Worm (Caenorhabditis elegans) whole organism, midembryonic: ENCODE data around the gene hpd-1.
A peak's percentile ranks its signal among the peaks of the same experiment; 100 is the strongest.

Source experiments
- T22C8.4 ChIP-seq: fragments of 200-800 bp; sonication (Bioruptor generic); IDR thresholded peaks from 2 replicates; pipeline ENCODE4 v1.3.6; 2022; ENCODE audit warnings: missing genetic modification characterization, missing compliant biosample characterization
- cog-1 ChIP-seq: sonication (generic microtip); optimal IDR thresholded peaks from 2 replicates; lab custom pipeline; 2016; ENCODE audit warnings: missing genetic modification characterization, missing compliant biosample characterization
- flt-1 ChIP-seq: fragments of 200-800 bp; sonication (Bioruptor generic); IDR thresholded peaks from 2 replicates; pipeline ENCODE4 v1.3.6; 2022; ENCODE audit warnings: missing genetic modification characterization, missing compliant biosample characterization
- klf-2 ChIP-seq: fragments of 200-800 bp; sonication (Bioruptor generic); conservative IDR thresholded peaks from 2 replicates; pipeline ENCODE4 v1.3.6; 2022; ENCODE audit warnings: missing genetic modification reagents, missing genetic modification characterization, missing compliant biosample characterization
- med-1 ChIP-seq: sonication (generic microtip); optimal IDR thresholded peaks from 2 replicates; lab custom pipeline; 2017; ENCODE audit warnings: missing genetic modification characterization, mild to moderate bottlenecking, missing compliant biosample characterization, antibody characterized with exemption, missing genetic modification reagents; ENCODE audit not compliant: insufficient read depth
- ref-1 ChIP-seq: fragments of 200-800 bp; sonication (Bioruptor generic); conservative IDR thresholded peaks from 2 replicates; pipeline ENCODE4 v1.3.6; 2022; ENCODE audit warnings: missing genetic modification reagents, missing genetic modification characterization, missing compliant biosample characterization
- tab-1 ChIP-seq: fragments of 200-800 bp; sonication (Bioruptor generic); IDR thresholded peaks from 2 replicates; pipeline ENCODE4 v1.3.6; 2022; ENCODE audit warnings: missing genetic modification characterization, missing compliant biosample characterization
- ztf-23 ChIP-seq: fragments of 200-800 bp; sonication (Bioruptor generic); IDR thresholded peaks from 2 replicates; pipeline ENCODE4 v1.3.6; 2022; ENCODE audit warnings: missing genetic modification reagents, missing genetic modification characterization, missing compliant biosample characterization
- ztf-29 ChIP-seq: fragments of 200-800 bp; sonication (Bioruptor generic); IDR thresholded peaks from 2 replicates; pipeline ENCODE4 v1.3.6; 2022; ENCODE audit warnings: missing genetic modification reagents, missing genetic modification characterization, missing compliant biosample characterization

The hpd-1 gene

DNA sequence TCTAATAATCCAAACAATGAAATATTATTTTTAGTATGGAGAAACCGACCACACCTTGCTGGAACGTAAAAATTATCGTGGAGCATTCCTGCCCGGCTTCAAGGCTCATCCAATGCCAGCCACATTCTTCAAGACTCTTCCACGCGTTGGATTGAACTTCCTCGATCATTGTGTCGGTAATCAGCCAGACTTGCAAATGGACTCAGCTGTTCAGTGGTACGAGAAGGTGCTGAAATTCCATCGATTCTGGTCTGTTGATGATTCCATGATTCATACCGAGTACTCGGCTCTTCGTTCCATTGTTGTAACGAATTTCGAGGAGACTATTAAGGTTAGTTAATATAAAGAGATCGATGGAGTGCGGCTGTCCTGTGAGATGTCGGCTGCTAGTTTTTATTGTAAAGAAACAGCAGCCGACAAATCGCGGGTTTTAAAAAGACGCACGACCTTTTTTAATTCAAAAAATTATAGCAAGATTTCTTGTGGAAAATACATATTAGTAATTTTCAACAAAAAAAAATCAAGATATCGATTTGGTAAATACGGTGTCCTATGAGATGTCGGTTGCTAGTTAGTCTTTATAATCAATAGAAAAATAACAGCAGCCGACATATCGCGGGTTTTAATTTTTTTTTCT is 879 bp downstream of the hpd-1 start:
- no peak for TF ChIP-seq ztf-29 (GFP tag; lab: Robert Waterston, UW)
- no peak for TF ChIP-seq ref-1 (GFP tag; lab: Robert Waterston, UW)
- no peak for TF ChIP-seq ztf-23 (GFP tag; lab: Robert Waterston, UW)
- no peak for TF ChIP-seq klf-2 (GFP tag; lab: Robert Waterston, UW)
- TF ChIP-seq cog-1 (tag; lab: Kevin White, UChicago): no peak
- no peak for TF ChIP-seq tab-1

DNA sequence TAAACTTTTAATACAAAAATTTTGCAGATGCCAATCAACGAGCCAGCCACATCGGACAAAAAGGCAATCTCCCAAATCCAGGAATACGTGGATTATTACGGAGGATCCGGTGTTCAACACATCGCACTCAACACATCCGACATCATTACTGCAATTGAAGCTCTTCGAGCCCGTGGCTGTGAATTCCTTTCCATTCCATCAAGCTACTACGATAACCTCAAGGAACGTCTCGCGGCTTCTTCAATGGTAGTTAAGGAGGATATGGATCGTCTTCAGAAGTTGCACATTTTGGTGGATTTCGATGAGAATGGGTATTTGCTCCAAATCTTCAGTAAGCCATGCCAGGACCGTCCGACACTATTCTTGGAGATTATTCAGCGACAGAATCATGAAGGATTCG is 1.7 kb downstream of the hpd-1 start:
- no peak for TF ChIP-seq med-1

DNA sequence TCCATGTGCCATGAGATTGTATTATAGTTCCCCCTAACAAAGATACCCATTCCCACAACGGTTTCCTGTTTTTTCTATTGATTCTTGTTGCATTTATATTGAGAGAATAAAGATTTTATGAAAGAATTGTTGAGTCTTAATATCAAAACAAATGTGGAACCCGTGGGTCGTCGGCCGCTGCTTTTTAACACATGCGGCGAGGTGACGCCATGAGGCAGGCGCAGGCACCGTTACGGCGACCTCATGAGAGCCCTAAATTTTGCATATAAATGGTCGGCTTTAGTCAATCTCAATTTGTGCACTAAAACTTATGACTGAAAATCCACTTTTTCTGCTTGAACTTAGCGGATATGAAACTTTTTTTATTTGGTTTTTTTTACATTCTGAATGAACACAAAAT is 2.2 kb downstream of the hpd-1 start:
- no peak for TF ChIP-seq klf-2 (GFP tag; lab: Robert Waterston, UW)
- TF ChIP-seq tab-1: no peak
- TF ChIP-seq ref-1 (GFP tag; lab: Robert Waterston, UW): no peak
- no peak for TF ChIP-seq cog-1 (tag; lab: Kevin White, UChicago)
- TF ChIP-seq med-1: no peak
- no peak for TF ChIP-seq ztf-23 (GFP tag; lab: Robert Waterston, UW)
- TF ChIP-seq ztf-29 (GFP tag; lab: Robert Waterston, UW): no peak
- TF ChIP-seq T22C8.4 (GFP tag; lab: Robert Waterston, UW): no peak
- no peak for TF ChIP-seq flt-1

DNA sequence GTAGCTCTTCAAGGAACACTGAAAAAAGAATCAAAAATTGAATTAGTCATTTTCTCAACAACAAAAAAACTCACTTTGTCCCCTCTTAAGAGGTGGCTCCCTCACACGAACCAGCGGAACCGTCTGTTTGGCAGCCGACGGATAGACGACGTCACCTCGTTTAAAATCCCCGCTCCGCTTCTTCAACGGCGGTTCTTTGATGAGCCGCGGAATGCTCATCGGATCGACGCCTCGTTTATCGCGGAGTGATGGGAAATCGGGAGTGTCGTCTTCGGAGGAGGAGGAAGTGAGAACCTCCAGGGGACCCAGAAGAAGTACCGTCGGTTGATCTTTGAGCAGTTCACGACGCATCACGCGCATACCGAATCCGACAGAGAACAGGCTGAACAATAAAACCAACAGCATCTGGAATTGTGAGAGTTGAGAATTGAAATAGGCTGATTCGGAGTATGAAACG is 3.5 kb downstream of the hpd-1 start, which contains the start of gene nlp-68:
nlp-68 (minus strand) TSS at position 407 of the 457 bp plus-strand sequence.
- TF ChIP-seq cog-1 (tag; lab: Kevin White, UChicago): no peak
- no peak for TF ChIP-seq klf-2 (GFP tag; lab: Robert Waterston, UW)
- no peak for TF ChIP-seq ref-1 (GFP tag; lab: Robert Waterston, UW)
- no peak for TF ChIP-seq T22C8.4 (GFP tag; lab: Robert Waterston, UW)
- TF ChIP-seq ztf-23 (GFP tag; lab: Robert Waterston, UW): no peak
- no peak for TF ChIP-seq med-1
- no peak for TF ChIP-seq ztf-29 (GFP tag; lab: Robert Waterston, UW)
- no peak for TF ChIP-seq tab-1
- TF ChIP-seq flt-1: no peak

DNA sequence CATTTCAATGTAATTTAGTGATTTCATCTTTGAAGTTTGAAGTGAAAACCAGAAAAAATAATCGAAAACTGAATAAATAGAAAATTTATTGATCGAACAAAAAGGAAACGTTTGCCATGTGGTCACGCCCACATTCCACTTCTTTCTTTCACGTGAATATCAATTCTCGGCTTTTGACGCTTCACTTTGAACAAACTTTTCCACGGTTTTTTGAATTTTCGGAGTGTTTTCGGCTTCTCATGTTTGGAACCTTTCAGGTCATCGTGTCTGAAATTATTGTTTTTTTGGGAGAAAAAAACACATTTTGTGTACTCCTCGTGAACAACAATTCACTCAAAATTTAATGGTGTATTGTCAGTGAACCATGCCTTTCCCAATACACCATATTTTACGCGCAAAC is 17.6 kb downstream of the hpd-1 start, which contains the start of gene T21C12.8:
T21C12.8 (minus strand) TSS at position 101 of the 400 bp plus-strand sequence.
- TF ChIP-seq ztf-29 (GFP tag; lab: Robert Waterston, UW) (no peak), tab-1 (no peak), ref-1 (GFP tag; lab: Robert Waterston, UW) (no peak), flt-1 (no peak), ztf-23 (GFP tag; lab: Robert Waterston, UW) (no peak), med-1 (no peak), klf-2 (GFP tag; lab: Robert Waterston, UW) (no peak), cog-1 (tag; lab: Kevin White, UChicago) (no peak), T22C8.4 (GFP tag; lab: Robert Waterston, UW) (no peak)

DNA sequence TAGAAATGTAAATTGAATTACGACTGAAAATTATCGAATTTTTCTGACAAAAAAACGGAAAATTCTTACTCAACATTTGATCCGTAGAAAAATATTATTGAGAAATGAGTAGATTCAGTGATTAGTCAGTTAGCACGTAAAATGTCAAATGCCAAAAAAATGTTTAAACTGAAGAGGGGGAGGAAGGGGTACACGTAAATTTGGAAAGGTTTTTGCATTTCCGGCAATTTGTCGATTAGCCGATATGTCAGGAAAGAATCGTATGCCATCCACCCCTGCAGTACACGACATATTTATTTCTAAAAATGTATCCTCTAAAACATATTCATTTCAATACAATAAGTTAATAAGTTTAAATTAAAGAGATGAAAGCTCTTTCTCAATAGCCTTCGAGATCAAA is 22.6 kb downstream of the hpd-1 start, which contains the start of gene T21C12.4:
T21C12.4 (minus strand) TSS at position 101 of the 400 bp plus-strand sequence.
- no peak for TF ChIP-seq med-1
- TF ChIP-seq klf-2 (GFP tag; lab: Robert Waterston, UW): no peak
- TF ChIP-seq ztf-29 (GFP tag; lab: Robert Waterston, UW): no peak
- TF ChIP-seq ztf-23 (GFP tag; lab: Robert Waterston, UW): no peak
- TF ChIP-seq tab-1: no peak

DNA sequence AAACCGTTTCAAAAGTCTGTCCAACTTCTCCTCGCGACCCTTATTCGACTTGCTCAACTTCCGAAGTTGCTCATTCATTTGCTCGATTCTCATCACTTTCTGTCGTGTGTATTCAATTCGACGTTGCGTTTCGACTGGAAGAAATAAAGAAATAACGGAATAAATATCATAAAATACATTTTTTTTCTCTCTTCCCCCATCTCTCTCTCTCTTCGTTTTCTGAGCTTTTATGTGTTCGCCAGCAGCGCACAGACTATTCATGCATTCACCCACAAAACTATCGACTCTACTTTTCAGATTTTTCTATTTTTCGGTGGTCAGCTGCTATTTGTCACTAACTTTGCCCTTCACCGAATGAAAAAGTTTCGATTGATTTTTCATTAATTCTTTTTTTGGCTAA is 25.0 kb downstream of the hpd-1 start, which contains the start of gene rab-30:
rab-30 (plus strand) TSS at position 301 of the 400 bp plus-strand sequence.
- no peak for TF ChIP-seq tab-1
- TF ChIP-seq klf-2 (GFP tag; lab: Robert Waterston, UW): no peak
- no peak for TF ChIP-seq med-1
- no peak for TF ChIP-seq T22C8.4 (GFP tag; lab: Robert Waterston, UW)
- TF ChIP-seq flt-1: no peak
- no peak for TF ChIP-seq cog-1 (tag; lab: Kevin White, UChicago)
- TF ChIP-seq ref-1 (GFP tag; lab: Robert Waterston, UW): no peak
- no peak for TF ChIP-seq ztf-29 (GFP tag; lab: Robert Waterston, UW)
- no peak for TF ChIP-seq ztf-23 (GFP tag; lab: Robert Waterston, UW)

DNA sequence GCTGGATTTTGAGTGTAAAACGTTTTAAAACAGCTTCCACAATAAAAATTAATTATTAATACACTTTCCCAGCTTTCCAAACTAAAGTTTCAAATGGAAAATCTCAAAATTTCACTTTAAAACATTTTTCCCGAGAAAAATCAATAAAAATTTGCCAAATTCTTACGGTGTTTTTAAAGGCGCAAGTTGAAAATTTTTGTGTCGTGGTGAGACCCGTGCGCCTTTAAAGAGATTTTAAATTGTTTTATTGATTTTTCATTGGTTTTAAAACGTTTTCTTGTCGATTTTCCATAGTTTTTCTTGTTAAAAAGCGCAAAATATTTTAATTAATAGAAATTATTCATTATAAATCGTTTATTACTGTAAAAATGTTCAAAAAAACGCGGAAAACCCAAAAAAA is 26.6 kb downstream of the hpd-1 start, which contains the start of gene Y45F3A.1:
Y45F3A.1 (minus strand) TSS at position 12 of the 400 bp plus-strand sequence.
- TF ChIP-seq cog-1 (tag; lab: Kevin White, UChicago): no peak

DNA sequence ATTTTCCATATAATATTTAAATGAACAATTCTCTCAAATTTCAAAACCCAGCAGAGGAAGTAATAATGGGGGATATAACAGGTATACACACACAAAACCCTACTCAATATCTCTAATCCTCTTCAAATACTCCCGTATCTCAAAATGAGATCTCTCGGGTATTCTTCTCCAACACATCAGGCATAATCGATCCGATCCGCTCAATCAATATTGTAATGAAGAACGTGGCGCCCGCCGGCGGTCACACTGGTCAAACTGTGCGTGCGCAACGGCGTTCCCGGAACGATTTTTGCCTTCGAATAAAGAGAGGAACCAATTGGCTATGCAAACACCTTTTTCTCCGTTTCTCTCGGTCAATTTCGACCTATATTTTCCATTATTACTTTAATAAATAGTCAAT is 27.2 kb downstream of the hpd-1 start:
- no peak for TF ChIP-seq ztf-29 (GFP tag; lab: Robert Waterston, UW)
- TF ChIP-seq T22C8.4 (GFP tag; lab: Robert Waterston, UW): peak; percentile 70

DNA sequence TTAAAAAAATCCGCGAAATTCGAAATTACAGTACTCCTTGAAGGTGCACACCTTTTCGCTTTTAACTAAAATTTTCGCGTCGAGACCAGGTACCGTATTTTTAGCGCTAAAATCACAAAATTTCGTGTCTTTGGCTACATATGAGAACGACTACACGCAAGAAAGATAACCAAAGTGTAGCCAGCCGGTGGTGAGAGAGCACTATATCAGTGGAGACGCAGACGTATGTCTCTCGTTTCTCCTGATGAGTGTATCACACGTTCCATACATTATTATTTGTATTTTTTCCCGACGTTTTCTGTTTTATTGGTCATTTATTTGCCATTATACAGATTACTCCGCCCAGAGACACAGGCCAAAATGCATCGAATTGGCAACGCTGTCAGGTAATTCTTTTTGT is 30.6 kb downstream of the hpd-1 start, which contains the start of gene acdh-11:
acdh-11 (plus strand) TSS at position 333 of the 400 bp plus-strand sequence.
- TF ChIP-seq med-1 (no peak), ref-1 (GFP tag; lab: Robert Waterston, UW) (no peak), tab-1 (no peak), ztf-29 (GFP tag; lab: Robert Waterston, UW) (no peak), ztf-23 (GFP tag; lab: Robert Waterston, UW) (no peak), klf-2 (GFP tag; lab: Robert Waterston, UW) (no peak), T22C8.4 (GFP tag; lab: Robert Waterston, UW) (no peak), cog-1 (tag; lab: Kevin White, UChicago) (no peak), flt-1 (no peak)
